Fruit fly (Drosophila melanogaster): Measurements from ENCODE around the gene hth.
A peak's percentile ranks its signal among the peaks of the same experiment; 100 is the strongest.

The hth gene

DNA sequence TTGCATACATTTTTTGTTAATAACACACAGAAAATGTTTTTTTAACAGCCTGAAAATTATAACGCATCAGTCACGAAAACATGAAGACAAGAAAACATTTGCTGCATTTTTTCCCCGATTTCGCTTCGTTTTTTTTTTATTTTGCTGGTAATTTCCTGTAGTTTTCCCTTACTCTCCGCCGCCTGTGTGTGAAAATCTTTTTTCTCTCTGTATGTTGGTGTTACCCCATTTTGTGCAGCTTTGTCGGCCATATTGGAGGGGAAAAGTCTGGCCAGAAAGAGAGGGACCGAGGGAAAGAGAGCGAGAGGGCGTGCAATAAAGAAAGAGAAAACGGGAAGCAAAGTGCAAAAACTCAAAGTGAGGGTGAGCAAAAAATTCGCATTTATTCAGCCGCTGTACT, 111.8 kb downstream of the hth start (continued):
- TF ChIP-seq CG1602 (GFP tag; optimal IDR thresholded peaks at IDR 0.05) = no peak
- TF ChIP-seq CG7786 (GFP tag; optimal IDR thresholded peaks at IDR 0.05) = no peak

DNA sequence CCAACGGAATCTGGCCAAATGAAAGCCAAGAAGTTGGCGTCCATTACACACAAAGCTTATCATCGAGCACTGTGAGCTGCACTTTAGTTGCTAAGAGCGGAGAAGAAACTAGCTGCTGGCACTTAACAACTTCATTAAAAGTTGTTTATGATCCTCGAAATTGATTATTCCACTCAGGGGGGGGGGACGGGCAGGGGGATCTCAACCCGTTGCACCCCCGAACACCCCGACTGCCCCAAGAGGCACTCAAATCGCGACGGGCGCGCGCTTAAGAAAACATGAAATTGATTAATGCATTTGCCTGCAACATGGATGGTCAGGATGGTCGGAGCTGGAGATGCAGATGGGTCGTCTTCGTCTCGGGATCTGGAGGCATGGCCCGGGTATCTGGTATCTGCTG, 116.5 kb downstream of the hth start:
- TF ChIP-seq Hr3 (GFP tag; optimal IDR thresholded peaks at IDR 0.05) (no peak), CG17361 (GFP tag; IDR thresholded peaks at IDR 0.05) (no peak), Ets97D (GFP tag; optimal IDR thresholded peaks at IDR 0.05) (no peak), CG9876 (GFP tag; optimal IDR thresholded peaks at IDR 0.05) (no peak), CG12219 (GFP tag; optimal IDR thresholded peaks at IDR 0.05) (no peak), crol (GFP tag; IDR thresholded peaks at IDR 0.05) (peak; percentile 79), GATAe (GFP tag; conservative IDR thresholded peaks at IDR 0.05) (no peak), Hr39 (optimal IDR thresholded peaks at IDR 0.05) (peak; percentile 50), pzg (GFP tag; optimal IDR thresholded peaks at IDR 0.05) (no peak), CG32532 (GFP tag; IDR thresholded peaks at IDR 0.05) (0 out of 2 replicates have a peak, but pooled peaks have one; percentile 18), CG2889 (GFP tag; IDR thresholded peaks at IDR 0.05) (no peak), CG33557 (GFP tag; optimal IDR thresholded peaks at IDR 0.05) (no peak), Mrtf (GFP tag; IDR thresholded peaks at IDR 0.05) (0 out of 3 replicates have a peak, but pooled peaks have one; percentile 6), CG4707 (GFP tag; optimal IDR thresholded peaks at IDR 0.05) (no peak), cg (GFP tag; optimal IDR thresholded peaks at IDR 0.05) (no peak), stwl (tag; optimal IDR thresholded peaks at IDR 0.05) (no peak), Opbp (GFP tag; IDR thresholded peaks at IDR 0.05; ENCODE audit: partially characterized antibody) (0 out of 3 replicates have a peak, but pooled peaks have one; percentile 8), sob (GFP tag; IDR thresholded peaks at IDR 0.05) (no peak)

dm6 chr3R:10521182-10521727, 118.1 kb downstream of the hth start:
- TF ChIP-seq CG2875 (GFP tag; optimal IDR thresholded peaks at IDR 0.05) = peak; percentile 58
- TF ChIP-seq dm (GFP tag; optimal IDR thresholded peaks at IDR 0.05) = no peak
- no peak for TF ChIP-seq esg (GFP tag; conservative IDR thresholded peaks at IDR 0.05)
- no peak for TF ChIP-seq gsb (GFP tag; IDR thresholded peaks at IDR 0.05)
- TF ChIP-seq unpg (GFP tag; optimal IDR thresholded peaks at IDR 0.05) = peak; percentile 7
- TF ChIP-seq CG12219 (GFP tag; optimal IDR thresholded peaks at IDR 0.05) = no peak
- TF ChIP-seq sisA (GFP tag; IDR thresholded peaks at IDR 0.05) = no peak
- TF ChIP-seq CG1024 (GFP tag; IDR thresholded peaks at IDR 0.05) = no peak
- TF ChIP-seq z (GFP tag; IDR thresholded peaks at IDR 0.05) = 0 out of 3 replicates have a peak, but pooled peaks have one; percentile 7
- TF ChIP-seq CG13287 (GFP tag; IDR thresholded peaks at IDR 0.05; ENCODE audit: partially characterized antibody) = no peak
- TF ChIP-seq CG11723 (GFP tag; optimal IDR thresholded peaks at IDR 0.05) = peak; percentile 31
- TF ChIP-seq fd102C (GFP tag; optimal IDR thresholded peaks at IDR 0.05) = peak; percentile 11
- TF ChIP-seq Chrac-16 (GFP tag; optimal IDR thresholded peaks at IDR 0.05) = no peak
- TF ChIP-seq Bteb2 (GFP tag; optimal IDR thresholded peaks at IDR 0.05) = no peak
- peak; percentile 59 for TF ChIP-seq sens (GFP tag)
- peak; percentile 8 for TF ChIP-seq CG10209 (GFP tag; optimal IDR thresholded peaks at IDR 0.05)
- no peak for TF ChIP-seq Dip3 (GFP tag; optimal IDR thresholded peaks at IDR 0.05)
- TF ChIP-seq crol (GFP tag; IDR thresholded peaks at IDR 0.05) = no peak
- peak; percentile 20 for TF ChIP-seq twi (tag; optimal IDR thresholded peaks at IDR 0.05)
- no peak for TF ChIP-seq Hr78 (GFP tag; optimal IDR thresholded peaks at IDR 0.05)
- TF ChIP-seq tgo (GFP tag; IDR thresholded peaks at IDR 0.05) = no peak
- peak; percentile 37; the same call in 1 of the 3 replicates for TF ChIP-seq otp (GFP tag; IDR thresholded peaks at IDR 0.05)
- no peak for TF ChIP-seq CG7839 (tag; optimal IDR thresholded peaks at IDR 0.05)
- TF ChIP-seq Usf (GFP tag; optimal IDR thresholded peaks at IDR 0.05) = no peak
- TF ChIP-seq CG33213 (GFP tag; optimal IDR thresholded peaks at IDR 0.05) = peak; percentile 26
- no peak for TF ChIP-seq Ssrp (tag; optimal IDR thresholded peaks at IDR 0.05)
- TF ChIP-seq shn (GFP tag; optimal IDR thresholded peaks at IDR 0.05) = no peak
- TF ChIP-seq tll (GFP tag; optimal IDR thresholded peaks at IDR 0.05) = no peak
- TF ChIP-seq hkb (optimal IDR thresholded peaks at IDR 0.05) = no peak
- TF ChIP-seq hkb (GFP tag; IDR thresholded peaks at IDR 0.05) = no peak
- TF ChIP-seq Myb (GFP tag; optimal IDR thresholded peaks at IDR 0.05) = no peak

Data from whole organism, embryonic.